Fruit fly (Drosophila melanogaster): ENCODE data around the gene SmydA-4.
A peak's percentile ranks its signal among the peaks of the same experiment; 100 is the strongest.

The SmydA-4 gene

DNA sequence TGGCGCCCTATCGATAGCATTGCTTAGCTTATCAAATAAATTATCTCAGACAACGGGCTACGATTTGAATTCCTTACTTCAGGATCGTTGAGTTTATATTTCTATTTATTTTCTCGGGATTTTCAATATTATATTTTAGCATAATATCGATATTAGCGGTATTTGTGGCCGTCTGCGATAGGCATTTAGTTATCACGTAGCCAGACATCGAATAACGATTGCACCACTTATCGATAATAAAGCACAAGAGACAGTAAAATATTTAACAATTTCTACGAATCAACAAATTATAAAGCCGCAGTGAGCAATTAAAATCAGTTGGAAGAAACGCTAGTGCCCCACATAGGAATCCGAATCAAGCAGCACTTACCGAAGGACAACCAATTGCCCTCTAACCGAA is 45.6 kb downstream of the SmydA-4 start, which contains the start of gene CG2076 (continued):
- TF ChIP-seq Dek (tag; optimal IDR thresholded peaks at IDR 0.05) (no peak), kay (GFP tag; optimal IDR thresholded peaks at IDR 0.05) (no peak), Hsf (GFP tag; optimal IDR thresholded peaks at IDR 0.05) (no peak), grau (tag; optimal IDR thresholded peaks at IDR 0.05) (no peak), CG2116 (GFP tag; optimal IDR thresholded peaks at IDR 0.05) (peak; percentile 73), Bgb (GFP tag; IDR thresholded peaks at IDR 0.05; ENCODE audit: partially characterized antibody) (peak; percentile 92), sima (GFP tag; optimal IDR thresholded peaks at IDR 0.05) (no peak), prd (optimal IDR thresholded peaks at IDR 0.05) (no peak), prd (GFP tag; IDR thresholded peaks at IDR 0.05) (no peak), CG17359 (tag; optimal IDR thresholded peaks at IDR 0.05) (no peak), CG8944 (GFP tag; optimal IDR thresholded peaks at IDR 0.05) (no peak), rib (GFP tag; IDR thresholded peaks at IDR 0.05) (no peak), Usf (GFP tag; optimal IDR thresholded peaks at IDR 0.05) (no peak), tup (GFP tag; optimal IDR thresholded peaks at IDR 0.05) (no peak), NC2β (GFP tag; optimal IDR thresholded peaks at IDR 0.05) (no peak), CG11085 (GFP tag; IDR thresholded peaks at IDR 0.05) (no peak), onecut (GFP tag; IDR thresholded peaks at IDR 0.05) (no peak), ems (GFP tag; optimal IDR thresholded peaks at IDR 0.05) (no peak), unc-4 (GFP tag; IDR thresholded peaks at IDR 0.05; ENCODE audit: partially characterized antibody) (peak; percentile 84), cas (GFP tag; IDR thresholded peaks at IDR 0.05) (no peak), Opbp (GFP tag; IDR thresholded peaks at IDR 0.05; ENCODE audit: partially characterized antibody) (peak; percentile 82; the same call in 2 of the 3 replicates), CG5953 (GFP tag; IDR thresholded peaks at IDR 0.05) (no peak), nom (GFP tag; optimal IDR thresholded peaks at IDR 0.05) (no peak), CG2129 (GFP tag; IDR thresholded peaks at IDR 0.05; ENCODE audit: partially characterized antibody) (peak; percentile 23; the same call in 1 of the 2 replicates), CG2875 (GFP tag; optimal IDR thresholded peaks at IDR 0.05) (no peak), lbe (GFP tag; optimal IDR thresholded peaks at IDR 0.05) (peak; percentile 6), trem (tag; optimal IDR thresholded peaks at IDR 0.05) (peak; percentile 30), CG15011 (GFP tag; optimal IDR thresholded peaks at IDR 0.05) (no peak), chinmo (GFP tag; IDR thresholded peaks at IDR 0.05; ENCODE audit: partially characterized antibody) (peak; percentile 81; the same call in 3 of the 4 replicates), zen2 (GFP tag; IDR thresholded peaks at IDR 0.05; ENCODE audit: partially characterized antibody) (peak; percentile 87; the same call in 2 of the 3 replicates), CG12744 (GFP tag; optimal IDR thresholded peaks at IDR 0.05) (no peak), CG7963 (GFP tag; IDR thresholded peaks at IDR 0.05; ENCODE audit: partially characterized antibody) (peak; percentile 94), Max (GFP tag; optimal IDR thresholded peaks at IDR 0.05) (no peak), BEAF-32 (GFP tag; optimal IDR thresholded peaks at IDR 0.05) (peak; percentile 81), wek (GFP tag; optimal IDR thresholded peaks at IDR 0.05) (peak; percentile 91), Doc3 (GFP tag; IDR thresholded peaks at IDR 0.05; ENCODE audit: partially characterized antibody) (peak; percentile 86), nerfin-2 (GFP tag; IDR thresholded peaks at IDR 0.05; ENCODE audit: partially characterized antibody) (peak; percentile 97), CG10431 (GFP tag; optimal IDR thresholded peaks at IDR 0.05) (no peak), sob (GFP tag; IDR thresholded peaks at IDR 0.05) (no peak), abd-A (tag; optimal IDR thresholded peaks at IDR 0.05) (no peak), hbn (GFP tag; IDR thresholded peaks at IDR 0.05; ENCODE audit: partially characterized antibody) (peak; percentile 72), tna (GFP tag; IDR thresholded peaks at IDR 0.05; ENCODE audit: partially characterized antibody) (peak; percentile 95), pzg (GFP tag; optimal IDR thresholded peaks at IDR 0.05) (peak; percentile 56), D19A (tag; optimal IDR thresholded peaks at IDR 0.05) (no peak), slbo (GFP tag; IDR thresholded peaks at IDR 0.05) (no peak), E2f2 (GFP tag; IDR thresholded peaks at IDR 0.05) (peak; percentile 82), Hr51 (GFP tag; optimal IDR thresholded peaks at IDR 0.05) (no peak), CG31365 (tag; optimal IDR thresholded peaks at IDR 0.05) (no peak), vfl (GFP tag; optimal IDR thresholded peaks at IDR 0.05) (no peak)
